Worm (Caenorhabditis elegans): ENCODE results near the gene thoc-2.

DNA sequence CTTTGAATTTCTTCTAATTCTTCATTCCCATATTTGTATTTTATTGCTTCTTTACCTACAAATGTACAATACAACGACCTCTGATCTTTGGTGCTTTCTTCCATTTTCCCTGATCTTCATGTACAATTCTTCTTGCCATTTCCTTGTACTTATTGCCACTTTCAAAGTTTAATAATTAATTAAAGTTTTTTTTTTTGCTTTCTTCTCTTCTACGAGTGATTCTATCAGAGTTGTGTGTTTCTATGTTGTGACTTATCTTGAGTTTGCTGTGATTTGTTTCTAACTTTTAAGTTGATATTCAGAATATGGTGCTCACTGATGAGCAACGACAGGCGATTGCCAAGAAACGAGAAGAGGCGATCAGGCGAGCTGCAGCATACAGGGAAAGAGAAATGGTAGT, 22.8 kb downstream of the thoc-2 start, which contains the start of gene smrc-1:
- no peak for TF ChIP-seq nhr-237 (tag; optimal IDR thresholded peaks at IDR 0.05)
- no peak for TF ChIP-seq ceh-32 (tag; optimal IDR thresholded peaks at IDR 0.05; ENCODE audit: poor library complexity)
- TF ChIP-seq daf-8 (GFP tag; IDR thresholded peaks at IDR 0.05) = no peak
- no peak for TF ChIP-seq nhr-77 (tag; optimal IDR thresholded peaks at IDR 0.05)
- no peak for TF ChIP-seq gei-8 (GFP tag; optimal IDR thresholded peaks at IDR 0.05)
- TF ChIP-seq dmd-6 (GFP tag; IDR thresholded peaks at IDR 0.05) = no peak
- TF ChIP-seq mxl-2 (GFP tag; conservative IDR thresholded peaks at IDR 0.05) = no peak
- TF ChIP-seq ZK546.5 (tag; optimal IDR thresholded peaks at IDR 0.05) = no peak
- no peak for TF ChIP-seq Y5F2A.4 (GFP tag; optimal IDR thresholded peaks at IDR 0.05)

Measured in whole organism, L4 larva.